Worm (Caenorhabditis elegans) whole organism, L3 larva: ENCODE results near the gene sri-48.

Source experiments
- ama-1 ChIP-seq: fragments of 150-350 bp; optimal IDR thresholded peaks from 2 replicates; lab custom pipeline; 2018
- egl-27 ChIP-seq: sonication (generic microtip); optimal IDR thresholded peaks from 4 replicates; lab custom pipeline; 2017; ENCODE audit warnings: missing biosample characterization, missing genetic modification reagents, missing genetic modification characterization
- jun-1 ChIP-seq: fragments of 150-350 bp; optimal IDR thresholded peaks from 2 replicates; lab custom pipeline; 2014; ENCODE audit warnings: missing biosample characterization, missing genetic modification reagents, missing genetic modification characterization
- nhr-43 ChIP-seq: sonication (generic microtip); optimal IDR thresholded peaks from 2 replicates; lab custom pipeline; 2016; ENCODE audit warnings: mild to moderate bottlenecking, missing genetic modification characterization, missing compliant biosample characterization; ENCODE audit not compliant: poor library complexity, severe bottlenecking
- pqm-1 ChIP-seq: fragments of 150-350 bp; optimal IDR thresholded peaks from 2 replicates; lab custom pipeline; 2017; ENCODE audit warnings: missing biosample characterization, missing genetic modification characterization, inconsistent platforms
- skn-1 ChIP-seq: fragments of 150-350 bp; optimal IDR thresholded peaks from 2 replicates; lab custom pipeline; 2014; ENCODE audit warnings: missing biosample characterization, missing genetic modification characterization
- unc-62 ChIP-seq: fragments of 150-350 bp; sonication (generic microtip); optimal IDR thresholded peaks from 4 replicates; lab custom pipeline; 2014; ENCODE audit warnings: missing biosample characterization, missing genetic modification reagents, missing genetic modification characterization

- TF ChIP-seq unc-62 (GFP tag; lab: Kevin White, UChicago) (no peak), egl-27 (tag; lab: Kevin White, UChicago) (no peak), skn-1 (tag; lab: Kevin White, UChicago) (no peak), pqm-1 (tag; lab: Kevin White, UChicago) (no peak), ama-1 (no peak), nhr-43 (tag; lab: Kevin White, UChicago) (no peak), jun-1 (tag; lab: Kevin White, UChicago) (no peak)
These were observed 21.5 kb upstream of the sri-48 start, which contains the start of gene ZC239.13 for ce11 chrII:3222686-3223085.
